Worm (Caenorhabditis elegans) whole organism, young adult: ENCODE data around the gene F58B3.6.
A peak's percentile ranks its signal among the peaks of the same experiment; 100 is the strongest.

Experiments used
- B0035.1 ChIP-seq: sonication (generic microtip); optimal IDR thresholded peaks from 2 replicates; lab custom pipeline; 2016; ENCODE audit warnings: missing genetic modification characterization, mild to moderate bottlenecking, missing compliant biosample characterization, missing genotype, missing genetic modification reagents
- B0336.3 ChIP-seq: fragments of 200-800 bp; sonication (Bioruptor generic); IDR thresholded peaks from 2 replicates; pipeline ENCODE4 v1.3.6; 2022; ENCODE audit warnings: missing genetic modification characterization, missing compliant biosample characterization
- C17E4.6 ChIP-seq: fragments of 200-800 bp; sonication (Bioruptor generic); IDR thresholded peaks from 2 replicates; pipeline ENCODE4 v1.3.6; 2022; ENCODE audit warnings: missing genetic modification reagents, missing genetic modification characterization, missing compliant biosample characterization
- F22D6.2 ChIP-seq: sonication (generic microtip); optimal IDR thresholded peaks from 2 replicates; lab custom pipeline; 2016; ENCODE audit warnings: mild to moderate bottlenecking, missing genetic modification characterization, missing compliant biosample characterization
- F23B12.7 ChIP-seq: sonication (generic microtip); optimal IDR thresholded peaks from 2 replicates; lab custom pipeline; 2017; ENCODE audit warnings: missing genetic modification characterization, mild to moderate bottlenecking, missing compliant biosample characterization, antibody characterized with exemption, moderate library complexity; ENCODE audit not compliant: insufficient read depth
- F49E8.2 ChIP-seq: sonication (generic microtip); optimal IDR thresholded peaks from 3 replicates; lab custom pipeline; 2017; ENCODE audit warnings: missing genetic modification characterization, mild to moderate bottlenecking, missing compliant biosample characterization, antibody characterized with exemption, moderate library complexity; ENCODE audit not compliant: insufficient read depth
- K11D2.4 ChIP-seq: fragments of 200-800 bp; sonication (Bioruptor generic); IDR thresholded peaks from 2 replicates; pipeline ENCODE4 v1.3.6; 2022; ENCODE audit warnings: missing genetic modification reagents, missing genetic modification characterization, missing compliant biosample characterization
- K12H6.12 ChIP-seq: fragments of 200-800 bp; sonication (Bioruptor generic); optimal IDR thresholded peaks from 2 replicates; lab custom pipeline; 2018; ENCODE audit warnings: mild to moderate bottlenecking, missing genetic modification characterization, missing compliant biosample characterization
- Y67H2A.10 ChIP-seq: fragments of 200-800 bp; sonication (Bioruptor generic); conservative IDR thresholded peaks from 2 replicates; pipeline ENCODE4 v1.3.6; 2022; ENCODE audit warnings: missing genetic modification reagents, missing genetic modification characterization, missing compliant biosample characterization
- Y79H2A.3 ChIP-seq: fragments of 200-800 bp; sonication (Bioruptor generic); conservative IDR thresholded peaks from 2 replicates; pipeline ENCODE4 v1.3.6; 2022; ENCODE audit warnings: missing genetic modification reagents, missing genetic modification characterization, missing compliant biosample characterization
- aptf-2 ChIP-seq: fragments of 200-800 bp; sonication (Bioruptor generic); conservative IDR thresholded peaks from 2 replicates; pipeline ENCODE4 v1.3.6; 2022; ENCODE audit warnings: missing genetic modification reagents, missing genetic modification characterization, missing compliant biosample characterization
- atf-7 ChIP-seq: sonication (generic microtip); optimal IDR thresholded peaks from 2 replicates; lab custom pipeline; 2017; ENCODE audit warnings: mild to moderate bottlenecking, missing genetic modification characterization, missing compliant biosample characterization
- athp-1 ChIP-seq: sonication (generic microtip); optimal IDR thresholded peaks from 2 replicates; lab custom pipeline; 2017; ENCODE audit warnings: mild to moderate bottlenecking, missing genetic modification characterization, missing compliant biosample characterization
- bed-1 ChIP-seq: fragments of 200-800 bp; sonication (Bioruptor generic); IDR thresholded peaks from 2 replicates; pipeline ENCODE4 v1.3.6; 2022; ENCODE audit warnings: missing genetic modification reagents, missing genetic modification characterization, missing compliant biosample characterization
- ccch-3 ChIP-seq: fragments of 200-800 bp; sonication (Bioruptor generic); optimal IDR thresholded peaks from 2 replicates; lab custom pipeline; 2018; ENCODE audit warnings: mild to moderate bottlenecking, missing genetic modification characterization, missing compliant biosample characterization
- ceh-100 ChIP-seq: fragments of 200-800 bp; sonication (Bioruptor generic); IDR thresholded peaks from 2 replicates; pipeline ENCODE4 v1.3.6; 2022; ENCODE audit warnings: missing genetic modification reagents, missing genetic modification characterization, missing compliant biosample characterization
- ceh-91 ChIP-seq: fragments of 200-800 bp; sonication (Bioruptor generic); IDR thresholded peaks from 2 replicates; pipeline ENCODE4 v1.3.6; 2022; ENCODE audit warnings: missing genetic modification reagents, missing genetic modification characterization, missing compliant biosample characterization
- egl-18 ChIP-seq: fragments of 200-800 bp; sonication (Bioruptor generic); IDR thresholded peaks from 2 replicates; pipeline ENCODE4 v1.3.6; 2022; ENCODE audit warnings: missing genetic modification reagents, missing genetic modification characterization, missing compliant biosample characterization
- egl-44 ChIP-seq: fragments of 200-800 bp; sonication (Bioruptor generic); IDR thresholded peaks from 2 replicates; pipeline ENCODE4 v1.3.6; 2022; ENCODE audit warnings: missing genetic modification reagents, missing genetic modification characterization, missing compliant biosample characterization
- egrh-3 ChIP-seq: fragments of 200-800 bp; sonication (Bioruptor generic); IDR thresholded peaks from 2 replicates; pipeline ENCODE4 v1.3.6; 2022; ENCODE audit warnings: missing genetic modification reagents, missing genetic modification characterization, missing compliant biosample characterization
- ekl-4 ChIP-seq: fragments of 200-800 bp; sonication (Bioruptor generic); IDR thresholded peaks from 2 replicates; pipeline ENCODE4 v1.3.6; 2022; ENCODE audit warnings: missing genetic modification reagents, missing genetic modification characterization, missing compliant biosample characterization
- fkh-3 ChIP-seq: sonication (generic microtip); optimal IDR thresholded peaks from 2 replicates; lab custom pipeline; 2016; ENCODE audit warnings: mild to moderate bottlenecking, missing genetic modification characterization, missing compliant biosample characterization
- hrde-1 ChIP-seq: sonication (generic microtip); optimal IDR thresholded peaks from 2 replicates; lab custom pipeline; 2016; ENCODE audit warnings: missing genetic modification characterization, mild to moderate bottlenecking, missing compliant biosample characterization, moderate library complexity, missing genotype, missing genetic modification reagents, borderline replicate concordance
- hsf-1 ChIP-seq: fragments of 200-800 bp; sonication (Bioruptor generic); IDR thresholded peaks from 2 replicates; pipeline ENCODE4 v1.3.6; 2022; ENCODE audit warnings: missing genetic modification reagents, missing genetic modification characterization, missing compliant biosample characterization
- lin-35 ChIP-seq, 3 experiments: fragments of 150-350 bp in 2 of 3; sonication (generic microtip) in 1 of 3; optimal IDR thresholded peaks; 2 replicates each; lab custom pipeline; 2014 to 2018; ENCODE audit warnings: missing biosample characterization in 3 of 3, missing genetic modification characterization in 3 of 3, missing genetic modification reagents in 3 of 3
- lsl-1 ChIP-seq: fragments of 200-800 bp; sonication (Bioruptor generic); optimal IDR thresholded peaks from 2 replicates; lab custom pipeline; 2018; ENCODE audit warnings: mild to moderate bottlenecking, missing genetic modification characterization, moderate library complexity, missing compliant biosample characterization
- lsy-27 ChIP-seq: sonication (generic microtip); optimal IDR thresholded peaks from 2 replicates; lab custom pipeline; 2017; ENCODE audit warnings: missing genetic modification characterization, mild to moderate bottlenecking, missing compliant biosample characterization, antibody characterized with exemption, missing genotype, borderline replicate concordance; ENCODE audit not compliant: insufficient read depth
- madf-6 ChIP-seq: fragments of 200-800 bp; sonication (Bioruptor generic); IDR thresholded peaks from 2 replicates; pipeline ENCODE4 v1.3.6; 2022; ENCODE audit warnings: missing genetic modification reagents, missing genetic modification characterization, missing compliant biosample characterization
- madf-8 ChIP-seq: fragments of 200-800 bp; sonication (Bioruptor generic); conservative IDR thresholded peaks from 2 replicates; pipeline ENCODE4 v1.3.6; 2022; ENCODE audit warnings: missing genetic modification reagents, missing genetic modification characterization, missing compliant biosample characterization
- mcd-1 ChIP-seq: fragments of 200-800 bp; sonication (Bioruptor generic); IDR thresholded peaks from 2 replicates; pipeline ENCODE4 v1.3.6; 2022; ENCODE audit warnings: missing genetic modification reagents, missing genetic modification characterization, missing compliant biosample characterization
- nfya-2 ChIP-seq: fragments of 200-800 bp; sonication (Bioruptor generic); IDR thresholded peaks from 2 replicates; pipeline ENCODE4 v1.3.6; 2022; ENCODE audit warnings: missing genetic modification reagents, missing genetic modification characterization, missing compliant biosample characterization
- pha-4 ChIP-seq: fragments of 150-350 bp; sonication (generic microtip); optimal IDR thresholded peaks from 2 replicates; lab custom pipeline; 2014; ENCODE audit warnings: missing biosample characterization, missing genetic modification reagents, missing genetic modification characterization
- rcor-1 ChIP-seq: fragments of 200-800 bp; sonication (Bioruptor generic); IDR thresholded peaks from 2 replicates; pipeline ENCODE4 v1.3.6; 2022; ENCODE audit warnings: missing genetic modification reagents, missing genetic modification characterization, missing compliant biosample characterization
- rec-8 ChIP-seq, 2 experiments: sonication (generic microtip); optimal IDR thresholded peaks; 2 replicates each; lab custom pipeline; 2016; ENCODE audit warnings: mild to moderate bottlenecking in 2 of 2, missing genetic modification characterization in 2 of 2, missing genetic modification reagents in 2 of 2, missing genotype in 2 of 2, missing biosample characterization in 1 of 2, missing compliant biosample characterization in 1 of 2, moderate library complexity in 1 of 2
- sea-2 ChIP-seq: fragments of 200-800 bp; sonication (Bioruptor generic); IDR thresholded peaks from 2 replicates; pipeline ENCODE4 v1.3.6; 2022; ENCODE audit warnings: missing genetic modification characterization, missing compliant biosample characterization
- snpc-1.1 ChIP-seq: sonication (generic microtip); optimal IDR thresholded peaks from 2 replicates; lab custom pipeline; 2017; ENCODE audit warnings: missing genetic modification characterization, mild to moderate bottlenecking, missing compliant biosample characterization, antibody characterized with exemption, moderate library complexity, missing genotype, missing genetic modification reagents; ENCODE audit not compliant: insufficient read depth
- snpc-3.4 ChIP-seq: sonication (generic microtip); optimal IDR thresholded peaks from 2 replicates; lab custom pipeline; 2017; ENCODE audit warnings: missing genetic modification characterization, mild to moderate bottlenecking, missing compliant biosample characterization, antibody characterized with exemption, moderate library complexity, missing genotype, missing genetic modification reagents
- sptf-2 ChIP-seq: fragments of 200-800 bp; sonication (Bioruptor generic); optimal IDR thresholded peaks from 2 replicates; lab custom pipeline; 2018; ENCODE audit warnings: mild to moderate bottlenecking, missing genetic modification characterization, missing compliant biosample characterization
- tbx-9 ChIP-seq: sonication (generic microtip); optimal IDR thresholded peaks from 2 replicates; lab custom pipeline; 2016; ENCODE audit warnings: borderline replicate concordance, missing genetic modification characterization, inconsistent platforms, missing compliant biosample characterization
- tlf-1 ChIP-seq: fragments of 200-800 bp; sonication (Bioruptor generic); optimal IDR thresholded peaks from 2 replicates; lab custom pipeline; 2018; ENCODE audit warnings: mild to moderate bottlenecking, missing genetic modification characterization, missing compliant biosample characterization
- ztf-18 ChIP-seq: sonication (generic microtip); optimal IDR thresholded peaks from 2 replicates; lab custom pipeline; 2016; ENCODE audit warnings: missing genotype, mild to moderate bottlenecking, missing genetic modification characterization, missing compliant biosample characterization

F58B3.6 gene

DNA sequence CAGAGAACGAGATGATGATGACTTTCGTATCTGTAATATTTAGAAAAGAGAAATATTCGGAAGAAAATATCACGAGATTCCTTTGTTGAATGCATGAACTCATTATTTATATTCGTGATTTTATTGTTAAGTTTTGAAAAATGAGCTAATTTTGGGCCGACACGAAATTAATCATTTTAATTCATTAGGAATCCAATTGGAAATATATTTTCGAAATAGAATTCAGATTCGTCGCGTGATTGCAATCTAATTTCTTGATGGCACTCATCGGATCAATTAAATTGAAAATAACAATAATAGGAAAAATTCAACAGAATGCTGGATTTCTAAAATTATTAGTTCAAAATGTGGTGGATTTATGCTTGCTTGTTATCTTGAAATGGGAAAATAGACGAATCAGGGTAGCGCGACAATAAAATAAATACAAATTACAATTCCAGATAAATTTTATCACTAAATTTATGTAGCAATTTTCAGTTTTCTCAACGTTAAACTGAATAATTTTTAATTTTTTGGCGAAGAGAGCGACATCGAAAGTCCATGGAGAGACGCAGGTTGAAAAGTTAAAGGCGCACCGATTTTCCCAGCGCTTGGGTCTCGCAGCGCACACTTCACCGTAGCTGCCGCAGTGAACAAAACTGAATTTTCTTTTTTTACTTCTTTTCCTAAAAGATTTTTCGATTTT lies 34.6 kb upstream of the F58B3.6 start (continued):
- peak; percentile 35 for TF ChIP-seq tlf-1 (GFP tag; lab: Kevin White, UChicago)
- peak; percentile 28; the same call in 1 of the 2 replicates for TF ChIP-seq hsf-1 (GFP tag; lab: Robert Waterston, UW)
- no peak for TF ChIP-seq egl-18
- TF ChIP-seq aptf-2 = no peak
- peak in 1 of 2 experiments; percentile 21 for TF ChIP-seq rec-8 (tag; optimal IDR thresholded peaks at IDR 0.05; lab: Kevin White, UChicago)
- TF ChIP-seq lsy-27 (tag; lab: Kevin White, UChicago) = peak; percentile 23
- TF ChIP-seq C17E4.6 (GFP tag; lab: Robert Waterston, UW) = no peak
- TF ChIP-seq ceh-100 (GFP tag; lab: Robert Waterston, UW) = peak; percentile 64
- TF ChIP-seq Y67H2A.10 = no peak
- TF ChIP-seq F22D6.2 (tag; lab: Kevin White, UChicago) = no peak
- TF ChIP-seq ceh-91 (GFP tag; lab: Robert Waterston, UW) = peak; percentile 67
- TF ChIP-seq mcd-1 (GFP tag; lab: Robert Waterston, UW) = peak; percentile 71
- TF ChIP-seq ccch-3 = no peak
- 0 out of 2 replicates have a peak, but pooled peaks have one; percentile 16 for TF ChIP-seq egrh-3
- TF ChIP-seq, all 124 proteins: peak for 43

DNA sequence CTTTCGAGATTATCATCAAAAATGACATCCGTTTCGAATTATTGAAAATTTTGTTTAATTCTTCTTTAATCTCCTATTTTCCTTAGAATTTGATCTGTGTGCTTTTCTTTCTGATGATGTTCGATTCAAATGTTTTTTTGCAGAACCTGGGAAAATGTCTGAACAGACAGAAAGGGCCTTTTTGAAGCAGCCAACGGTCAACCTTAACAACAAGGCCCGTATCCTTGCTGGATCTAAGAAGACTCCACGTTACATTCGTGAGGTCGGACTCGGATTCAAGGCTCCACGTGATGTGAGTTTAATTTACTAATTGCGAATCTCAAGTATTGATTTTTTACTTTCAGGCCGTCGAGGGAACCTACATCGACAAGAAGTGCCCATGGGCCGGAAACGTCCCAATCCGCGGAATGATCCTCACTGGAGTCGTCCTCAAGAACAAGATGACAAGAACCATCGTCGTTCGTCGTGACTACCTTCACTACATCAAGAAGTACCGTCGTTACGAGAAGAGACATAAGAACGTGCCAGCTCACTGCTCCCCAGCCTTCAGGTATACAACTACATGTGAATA lies 33.9 kb upstream of the F58B3.6 start, which contains the start of gene rps-11:
rps-11 (plus strand) TSS at position 144 of the 571 bp plus-strand sequence.
- TF ChIP-seq B0035.1 (tag; lab: Kevin White, UChicago) (no peak), ztf-18 (tag; lab: Kevin White, UChicago) (no peak), madf-8 (GFP tag; lab: Robert Waterston, UW) (no peak), snpc-3.4 (no peak), bed-1 (GFP tag; lab: Robert Waterston, UW) (0 out of 2 replicates have a peak, but pooled peaks have one; percentile 48)

DNA sequence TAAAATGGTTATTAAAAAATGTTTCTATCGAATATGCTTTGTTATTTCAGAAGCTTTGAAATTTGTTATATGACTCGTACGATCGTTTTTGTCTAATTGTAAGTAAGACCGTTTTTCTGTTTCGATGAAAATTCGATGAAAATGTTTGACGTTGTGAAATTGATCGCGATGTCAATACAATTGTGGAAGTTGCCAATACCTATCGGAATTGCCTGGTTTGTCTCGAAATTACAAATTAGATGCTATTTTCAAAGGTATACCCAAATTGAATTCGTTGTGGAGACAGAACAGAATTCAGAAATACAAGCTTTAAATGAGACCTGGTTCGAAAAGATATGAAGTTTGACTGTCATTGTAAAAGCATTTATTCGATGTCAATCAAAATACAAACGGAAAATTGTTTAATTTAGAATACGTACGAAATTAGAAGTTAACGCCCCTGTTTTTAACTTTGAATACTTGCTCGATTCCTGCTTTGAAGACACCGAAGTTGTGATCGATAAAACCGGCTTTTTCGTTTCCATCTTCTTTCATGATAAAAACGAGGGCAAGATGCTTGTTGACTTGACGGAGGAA lies 33.1 kb upstream of the F58B3.6 start:
- TF ChIP-seq Y79H2A.3 (GFP tag; lab: Robert Waterston, UW) = no peak
- TF ChIP-seq C17E4.6 (GFP tag; lab: Robert Waterston, UW) = no peak
- TF ChIP-seq F49E8.2 (tag; lab: Kevin White, UChicago) = peak; percentile 39
- no peak for TF ChIP-seq snpc-3.4
- TF ChIP-seq tlf-1 (GFP tag; lab: Kevin White, UChicago) = no peak
- TF ChIP-seq lsy-27 (tag; lab: Kevin White, UChicago) = no peak
- no peak for TF ChIP-seq F23B12.7
- no peak for TF ChIP-seq K12H6.12 (tag; lab: Kevin White, UChicago)
- no peak for TF ChIP-seq K11D2.4 (GFP tag; lab: Robert Waterston, UW)
- TF ChIP-seq madf-6 = peak; percentile 44; the same call in 1 of the 2 replicates
- peak; percentile 58; the same call in 1 of the 2 replicates for TF ChIP-seq B0336.3 (GFP tag; lab: Robert Waterston, UW)
- TF ChIP-seq atf-7 (tag; lab: Kevin White, UChicago) = no peak
- TF ChIP-seq sea-2 (GFP tag; lab: Robert Waterston, UW) = no peak
- TF ChIP-seq rcor-1 (GFP tag; lab: Robert Waterston, UW) = no peak
- no peak for TF ChIP-seq egl-44 (GFP tag; lab: Robert Waterston, UW)
- TF ChIP-seq athp-1 (tag; lab: Kevin White, UChicago) = no peak
- TF ChIP-seq lsl-1 (GFP tag; lab: Kevin White, UChicago) = no peak
- TF ChIP-seq sptf-2 (GFP tag; lab: Kevin White, UChicago) = no peak
- peak; percentile 32 for TF ChIP-seq snpc-1.1 (tag; lab: Kevin White, UChicago)
- no peak for TF ChIP-seq pha-4 (tag; lab: Kevin White, UChicago)
- no peak for TF ChIP-seq nfya-2 (GFP tag; lab: Robert Waterston, UW)
- no peak for TF ChIP-seq tbx-9
- TF ChIP-seq ccch-3 = no peak
- no peak for TF ChIP-seq fkh-3 (tag; lab: Kevin White, UChicago)
- peak; percentile 56; the same call in 1 of the 2 replicates for TF ChIP-seq ekl-4 (GFP tag; lab: Robert Waterston, UW)
- TF ChIP-seq lin-35 (GFP tag; optimal IDR thresholded peaks at IDR 0.05; lab: Kevin White, UChicago) = no peak
- TF ChIP-seq hrde-1 (tag; lab: Kevin White, UChicago) = peak; percentile 68
